Fruit fly (Drosophila melanogaster) whole organism, embryonic: ENCODE results near the gene dysc.

Experiments used
- Adf1 ChIP-seq: fragments of 200-800 bp; sonication (Bioruptor generic); IDR thresholded peaks from 2 replicates; pipeline ENCODE4 v1.3.6; 2022; ENCODE audit warnings: missing biosample characterization, missing genetic modification characterization
- CG13296 ChIP-seq: fragments of 200-800 bp; sonication (Bioruptor generic); optimal IDR thresholded peaks from 3 replicates; lab custom pipeline; 2018; ENCODE audit warnings: missing biosample characterization, mild to moderate bottlenecking, missing genetic modification characterization
- CG16779 ChIP-seq: fragments of 200-800 bp; sonication (Bioruptor generic); IDR thresholded peaks from 2 replicates; pipeline ENCODE4 v1.3.6; 2022; ENCODE audit warnings: missing biosample characterization, missing genetic modification characterization
- CG16815 ChIP-seq: fragments of 200-800 bp; sonication (Bioruptor generic); optimal IDR thresholded peaks from 3 replicates; lab custom pipeline; 2017; ENCODE audit warnings: missing biosample characterization, mild to moderate bottlenecking, missing genetic modification characterization
- CG18476 ChIP-seq: fragments of 200-800 bp; sonication (Bioruptor generic); optimal IDR thresholded peaks from 2 replicates; lab custom pipeline; 2016; ENCODE audit warnings: missing biosample characterization, mild to moderate bottlenecking, missing genetic modification characterization
- CG18599 ChIP-seq: fragments of 200-800 bp; sonication (Bioruptor generic); optimal IDR thresholded peaks from 3 replicates; lab custom pipeline; 2017; ENCODE audit warnings: missing biosample characterization, missing genetic modification characterization, mild to moderate bottlenecking, moderate library complexity, missing genetic modification reagents
- CG2116 ChIP-seq: fragments of 200-800 bp; sonication (Bioruptor generic); optimal IDR thresholded peaks from 3 replicates; lab custom pipeline; 2018; ENCODE audit warnings: missing biosample characterization, mild to moderate bottlenecking, missing genetic modification characterization
- CG31224 ChIP-seq: fragments of 200-800 bp; sonication (Bioruptor generic); IDR thresholded peaks from 2 replicates; pipeline ENCODE4 v1.3.6; 2022; ENCODE audit warnings: missing biosample characterization, missing genetic modification characterization
- CG31365 ChIP-seq: fragments of 200-800 bp; sonication (Bioruptor generic); optimal IDR thresholded peaks from 2 replicates; lab custom pipeline; 2018; ENCODE audit warnings: missing biosample characterization, mild to moderate bottlenecking, missing genetic modification characterization
- CG4404 ChIP-seq: fragments of 200-800 bp; sonication (Bioruptor generic); IDR thresholded peaks from 2 replicates; pipeline ENCODE4 v1.3.6; 2022; ENCODE audit warnings: missing biosample characterization, missing genetic modification characterization
- CG4854 ChIP-seq: fragments of 200-800 bp; sonication (Bioruptor generic); optimal IDR thresholded peaks from 2 replicates; lab custom pipeline; 2016; ENCODE audit warnings: missing biosample characterization, missing genetic modification characterization, inconsistent platforms
- CG8290 ChIP-seq, 3 experiments: fragments of 200-800 bp; sonication (Bioruptor generic); optimal IDR thresholded peaks; 2 replicates each; lab custom pipeline; 2016 to 2019; ENCODE audit warnings: missing biosample characterization in 3 of 3, missing genetic modification characterization in 3 of 3, mild to moderate bottlenecking in 2 of 3, moderate library complexity in 1 of 3
- CG9437 ChIP-seq: fragments of 200-800 bp; sonication (Bioruptor generic); optimal IDR thresholded peaks from 2 replicates; lab custom pipeline; 2018; ENCODE audit warnings: missing biosample characterization, mild to moderate bottlenecking, missing genetic modification characterization
- CG9727 ChIP-seq: fragments of 200-800 bp; sonication (Bioruptor generic); optimal IDR thresholded peaks from 3 replicates; lab custom pipeline; 2017; ENCODE audit warnings: missing biosample characterization, mild to moderate bottlenecking, missing genetic modification characterization
- Deaf1 ChIP-seq: fragments of 200-800 bp; optimal IDR thresholded peaks from 3 replicates; lab custom pipeline; 2019; ENCODE audit warnings: missing biosample characterization, mild to moderate bottlenecking, missing genetic modification characterization, moderate library complexity
- Dip2 ChIP-seq: fragments of 200-800 bp; sonication (Bioruptor generic); IDR thresholded peaks from 2 replicates; pipeline ENCODE4 v1.3.6; 2022; ENCODE audit warnings: missing biosample characterization, missing genetic modification characterization
- Doc2 ChIP-seq: fragments of 200-800 bp; sonication (Bioruptor generic); IDR thresholded peaks from 2 replicates; pipeline ENCODE4 v1.3.6; 2022; ENCODE audit warnings: missing biosample characterization, missing genetic modification characterization
- HLH3B ChIP-seq: fragments of 200-800 bp; sonication (Bioruptor generic); IDR thresholded peaks from 2 replicates; pipeline ENCODE4 v1.3.6; 2022; ENCODE audit warnings: missing biosample characterization, missing genetic modification characterization
- HLH4C ChIP-seq: fragments of 200-800 bp; sonication (Bioruptor generic); IDR thresholded peaks from 3 replicates; pipeline ENCODE4 v1.3.6; 2022; ENCODE audit warnings: missing biosample characterization, missing genetic modification characterization; ENCODE audit not compliant: partially characterized antibody
- MBD-R2 ChIP-seq: fragments of 200-800 bp; sonication (Bioruptor generic); IDR thresholded peaks from 2 replicates; pipeline ENCODE4 v1.3.6; 2022; ENCODE audit warnings: missing biosample characterization, missing genetic modification characterization
- Mad ChIP-seq: fragments of 200-800 bp; sonication (Bioruptor generic); optimal IDR thresholded peaks from 2 replicates; lab custom pipeline; 2016; ENCODE audit warnings: missing biosample characterization, missing genetic modification characterization
- Meics ChIP-seq: fragments of 200-800 bp; sonication (Bioruptor generic); optimal IDR thresholded peaks from 2 replicates; lab custom pipeline; 2017; ENCODE audit warnings: missing biosample characterization, mild to moderate bottlenecking, missing genetic modification characterization
- NK7.1 ChIP-seq: fragments of 200-800 bp; sonication (Bioruptor generic); optimal IDR thresholded peaks from 3 replicates; lab custom pipeline; 2016; ENCODE audit warnings: missing biosample characterization, missing genetic modification characterization
- ara ChIP-seq: fragments of 200-800 bp; sonication (Bioruptor generic); IDR thresholded peaks from 2 replicates; pipeline ENCODE4 v1.3.6; 2022; ENCODE audit warnings: missing biosample characterization, missing genetic modification characterization
- bab2 ChIP-seq: fragments of 200-800 bp; sonication (Bioruptor generic); optimal IDR thresholded peaks from 2 replicates; lab custom pipeline; 2016; ENCODE audit warnings: missing biosample characterization, missing genetic modification characterization
- bsh ChIP-seq, 2 experiments: fragments of 200-800 bp; sonication (Bioruptor generic); optimal IDR thresholded peaks; 2 replicates each; lab custom pipeline; 2017 to 2018; ENCODE audit warnings: mild to moderate bottlenecking in 2 of 2, missing biosample characterization in 2 of 2, missing genetic modification characterization in 2 of 2, moderate library complexity in 1 of 2
- btn ChIP-seq: fragments of 200-800 bp; sonication (Bioruptor generic); optimal IDR thresholded peaks from 2 replicates; lab custom pipeline; 2016; ENCODE audit warnings: missing biosample characterization, missing genetic modification characterization
- corto ChIP-seq: fragments of 200-800 bp; sonication (Bioruptor generic); optimal IDR thresholded peaks from 2 replicates; lab custom pipeline; 2016; ENCODE audit warnings: missing biosample characterization, mild to moderate bottlenecking, missing genetic modification characterization, moderate library complexity
- crc ChIP-seq: fragments of 200-800 bp; sonication (Bioruptor generic); optimal IDR thresholded peaks from 2 replicates; lab custom pipeline; 2016; ENCODE audit warnings: missing biosample characterization, missing genetic modification characterization
- crol ChIP-seq: fragments of 200-800 bp; sonication (Bioruptor generic); IDR thresholded peaks from 2 replicates; pipeline ENCODE4 v1.3.6; 2022; ENCODE audit warnings: missing biosample characterization, missing genetic modification characterization
- dimm ChIP-seq: fragments of 200-800 bp; sonication (Bioruptor generic); IDR thresholded peaks from 2 replicates; pipeline ENCODE4 v1.3.6; 2022; ENCODE audit warnings: missing biosample characterization, missing genetic modification characterization
- ftz-f1 ChIP-seq: fragments of 200-800 bp; sonication (Bioruptor generic); optimal IDR thresholded peaks from 2 replicates; lab custom pipeline; 2016; ENCODE audit warnings: missing biosample characterization, missing genetic modification characterization
- gsb-n ChIP-seq: fragments of 200-800 bp; sonication (Bioruptor generic); optimal IDR thresholded peaks from 3 replicates; lab custom pipeline; 2018; ENCODE audit warnings: missing biosample characterization, mild to moderate bottlenecking, missing genetic modification characterization
- hbn ChIP-seq: fragments of 200-800 bp; sonication (Bioruptor generic); IDR thresholded peaks from 2 replicates; pipeline ENCODE4 v1.3.6; 2022; ENCODE audit warnings: missing biosample characterization, missing genetic modification characterization; ENCODE audit not compliant: partially characterized antibody
- insv ChIP-seq, 2 experiments: fragments of 200-800 bp; sonication (Bioruptor generic); optimal IDR thresholded peaks; 3 replicates each; lab custom pipeline; 2016 to 2018; ENCODE audit warnings: missing biosample characterization in 2 of 2, missing genetic modification characterization in 2 of 2
- otp ChIP-seq: fragments of 200-800 bp; sonication (Bioruptor generic); IDR thresholded peaks from 3 replicates; pipeline ENCODE4, ENCODE4 v1.3.6; 2022; ENCODE audit warnings: missing biosample characterization, missing genetic modification characterization
- pb ChIP-seq: fragments of 200-800 bp; sonication (Bioruptor generic); optimal IDR thresholded peaks from 3 replicates; lab custom pipeline; 2016; ENCODE audit warnings: missing biosample characterization, missing genetic modification characterization
- ranshi ChIP-seq: fragments of 200-800 bp; sonication (Bioruptor generic); IDR thresholded peaks from 2 replicates; pipeline ENCODE4 v1.3.6; 2022; ENCODE audit warnings: missing biosample characterization, missing genetic modification characterization
- sc ChIP-seq, 3 experiments: fragments of >200 bp in 2 of 3; fragments of 200-800 bp in 1 of 3; sonication (Bioruptor generic) in 1 of 3; optimal IDR thresholded peaks; 2 replicates in 2 of 3; 3 replicates in 1 of 3; lab custom pipeline; 2017; ENCODE audit warnings: mild to moderate bottlenecking in 1 of 3, missing biosample characterization in 1 of 3, missing genetic modification characterization in 1 of 3, missing genetic modification reagents in 1 of 3
- schlank ChIP-seq: fragments of 200-800 bp; sonication (Bioruptor generic); optimal IDR thresholded peaks from 2 replicates; lab custom pipeline; 2018; ENCODE audit warnings: missing biosample characterization, mild to moderate bottlenecking, missing genetic modification characterization
- sima ChIP-seq: fragments of 200-800 bp; sonication (Bioruptor generic); optimal IDR thresholded peaks from 2 replicates; lab custom pipeline; 2016; ENCODE audit warnings: missing biosample characterization, missing genetic modification characterization
- sob ChIP-seq: fragments of 200-800 bp; sonication (Bioruptor generic); IDR thresholded peaks from 2 replicates; pipeline ENCODE4 v1.3.6; 2022; ENCODE audit warnings: missing biosample characterization, missing genetic modification characterization
- sqz ChIP-seq: fragments of 200-800 bp; sonication (Bioruptor generic); optimal IDR thresholded peaks from 3 replicates; lab custom pipeline; 2018; ENCODE audit warnings: missing biosample characterization, mild to moderate bottlenecking, missing genetic modification characterization
- tna ChIP-seq: fragments of 200-800 bp; sonication (Bioruptor generic); IDR thresholded peaks from 2 replicates; pipeline ENCODE4 v1.3.6; 2022; ENCODE audit warnings: missing biosample characterization, missing genetic modification characterization; ENCODE audit not compliant: partially characterized antibody
- twi ChIP-seq: fragments of 200-800 bp; optimal IDR thresholded peaks from 2 replicates; lab custom pipeline; 2019; ENCODE audit warnings: missing biosample characterization, mild to moderate bottlenecking, missing genetic modification characterization, moderate library complexity
- z ChIP-seq: fragments of 200-800 bp; sonication (Bioruptor generic); IDR thresholded peaks from 3 replicates; pipeline ENCODE4 v1.3.6; 2022; ENCODE audit warnings: missing biosample characterization, missing genetic modification characterization
- zen2 ChIP-seq: fragments of 200-800 bp; sonication (Bioruptor generic); IDR thresholded peaks from 3 replicates; pipeline ENCODE4 v1.3.6; 2022; ENCODE audit warnings: missing biosample characterization, missing genetic modification characterization; ENCODE audit not compliant: partially characterized antibody

Gene dysc

dm6 chr3L:13939151-13939499, 36.1 kb upstream of the dysc start, which contains the start of gene CG32137 (continued):
- no peak for TF ChIP-seq CG8290 (GFP tag; optimal IDR thresholded peaks at IDR 0.05; lab: Kevin White, UChicago)
- peak in 1 of 2 experiments; percentile 43 for TF ChIP-seq CG8290 (tag; optimal IDR thresholded peaks at IDR 0.05; lab: Kevin White, UChicago)
- TF ChIP-seq hbn (GFP tag; lab: Robert Waterston, UW) = 0 out of 2 replicates have a peak, but pooled peaks have one; percentile 26
- no peak for TF ChIP-seq CG16779 (GFP tag; lab: Robert Waterston, UW)
- TF ChIP-seq ftz-f1 (GFP tag; lab: Kevin White, UChicago) = peak; percentile 12
- TF ChIP-seq tna = 0 out of 2 replicates have a peak, but pooled peaks have one; percentile 47
- TF ChIP-seq sob (GFP tag; lab: Robert Waterston, UW) = 0 out of 2 replicates have a peak, but pooled peaks have one; percentile 5
- TF ChIP-seq crol (GFP tag; lab: Robert Waterston, UW) = 0 out of 2 replicates have a peak, but pooled peaks have one; percentile 8
- TF ChIP-seq NK7.1 (GFP tag; lab: Kevin White, UChicago) = no peak
- TF ChIP-seq Adf1 (GFP tag; lab: Robert Waterston, UW) = peak; percentile 79
- no peak for TF ChIP-seq CG31224 (GFP tag; lab: Robert Waterston, UW)

- TF ChIP-seq crc (peak; percentile 81), insv (GFP tag; optimal IDR thresholded peaks at IDR 0.05; lab: Kevin White, UChicago) (peak in 1 of 2 experiments; percentile 65), CG9437 (GFP tag; lab: Kevin White, UChicago) (peak; percentile 92), gsb-n (tag; lab: Kevin White, UChicago) (peak; percentile 27), Dip2 (GFP tag; lab: Robert Waterston, UW) (no peak), z (GFP tag; lab: Robert Waterston, UW) (no peak), otp (no peak), twi (tag; lab: Kevin White, UChicago) (peak; percentile 81), CG18599 (GFP tag; lab: Kevin White, UChicago) (peak; percentile 91), CG31365 (tag; lab: Kevin White, UChicago) (no peak), Deaf1 (no peak), CG18476 (GFP tag; lab: Kevin White, UChicago) (peak; percentile 86), CG4404 (peak; percentile 70), pb (GFP tag; lab: Kevin White, UChicago) (peak; percentile 85), ara (GFP tag; lab: Robert Waterston, UW) (peak; percentile 52), HLH4C (0 out of 3 replicates have a peak, but pooled peaks have one; percentile 1), CG2116 (GFP tag; lab: Kevin White, UChicago) (peak; percentile 71), CG16815 (GFP tag; lab: Kevin White, UChicago) (peak; percentile 78), schlank (tag; lab: Kevin White, UChicago) (peak; percentile 30), CG13296 (GFP tag; lab: Kevin White, UChicago) (peak; percentile 93), sc (optimal IDR thresholded peaks at IDR 0.05; lab: Kevin White, UChicago) (no peak), sc (GFP tag; optimal IDR thresholded peaks at IDR 0.05; lab: Kevin White, UChicago) (peak; percentile 86), sqz (GFP tag; lab: Kevin White, UChicago) (peak; percentile 87), Mad (GFP tag; lab: Kevin White, UChicago) (peak; percentile 72), dimm (GFP tag; lab: Robert Waterston, UW) (no peak), Doc2 (GFP tag; lab: Robert Waterston, UW) (no peak), Meics (GFP tag; lab: Kevin White, UChicago) (no peak), MBD-R2 (GFP tag; lab: Robert Waterston, UW) (no peak), bab2 (peak; percentile 85), btn (GFP tag; lab: Kevin White, UChicago) (peak; percentile 88), corto (GFP tag; lab: Kevin White, UChicago) (no peak), CG4854 (GFP tag; lab: Kevin White, UChicago) (peak; percentile 80), ranshi (GFP tag; lab: Robert Waterston, UW) (0 out of 2 replicates have a peak, but pooled peaks have one; percentile 50), HLH3B (GFP tag; lab: Robert Waterston, UW) (peak; percentile 59), sima (GFP tag; lab: Kevin White, UChicago) (peak; percentile 65), CG9727 (GFP tag; lab: Kevin White, UChicago) (peak; percentile 90), bsh (GFP tag; optimal IDR thresholded peaks at IDR 0.05; lab: Kevin White, UChicago) (peak; percentile 75 to 86), zen2 (GFP tag; lab: Robert Waterston, UW) (no peak)
Observed at dm6 chr3L:13938470-13939150, 35.6 kb upstream of the dysc start.
